Fruit fly (Drosophila melanogaster) whole organism, prepupa: ENCODE data around the gene Npc2h.
A peak's percentile ranks its signal among the peaks of the same experiment; 100 is the strongest.

Source experiments
- CG6163 ChIP-seq: fragments of 200-800 bp; sonication (Bioruptor generic); IDR thresholded peaks from 3 replicates; pipeline ENCODE4 v1.3.6; 2022; ENCODE audit warnings: missing biosample characterization, missing genetic modification characterization
- OdsH ChIP-seq: fragments of 200-800 bp; sonication (Bioruptor generic); optimal IDR thresholded peaks from 3 replicates; lab custom pipeline; 2016; ENCODE audit warnings: missing biosample characterization, missing genetic modification characterization
- fd85E ChIP-seq: fragments of 200-800 bp; sonication (Bioruptor generic); optimal IDR thresholded peaks from 3 replicates; lab custom pipeline; 2016; ENCODE audit warnings: missing biosample characterization, missing genetic modification characterization
- fkh ChIP-seq: fragments of 200-800 bp; sonication (Bioruptor generic); optimal IDR thresholded peaks from 3 replicates; lab custom pipeline; 2017; ENCODE audit warnings: missing biosample characterization, mild to moderate bottlenecking, missing genetic modification characterization, moderate library complexity

- TF ChIP-seq fd85E = no peak
- no peak for TF ChIP-seq OdsH (GFP tag; lab: Kevin White, UChicago)
- TF ChIP-seq fkh (GFP tag; lab: Kevin White, UChicago) = no peak
- 0 out of 3 replicates have a peak, but pooled peaks have one; percentile 22 for TF ChIP-seq CG6163 (GFP tag; lab: Robert Waterston, UW)
Observed at dm6 chr3R:30765306-30766033, 19.4 kb upstream of the Npc2h start, which contains the start of gene zfh1.
